Worm (Caenorhabditis elegans) whole organism, L3 larva: ENCODE results near the gene btb-7.

Experiments
- ama-1 ChIP-seq: fragments of 150-350 bp; optimal IDR thresholded peaks from 2 replicates; lab custom pipeline; 2018
- ceh-28 ChIP-seq: fragments of 150-350 bp; optimal IDR thresholded peaks from 2 replicates; lab custom pipeline; 2014; ENCODE audit warnings: missing biosample characterization, missing genetic modification reagents, missing genetic modification characterization
- elt-1 ChIP-seq: fragments of 150-350 bp; optimal IDR thresholded peaks from 2 replicates; lab custom pipeline; 2014; ENCODE audit warnings: missing biosample characterization, missing genetic modification characterization
- fos-1 ChIP-seq: fragments of 150-350 bp; optimal IDR thresholded peaks from 2 replicates; lab custom pipeline; 2014; ENCODE audit warnings: missing biosample characterization, missing genetic modification characterization
- mdl-1 ChIP-seq: fragments of 150-350 bp; optimal IDR thresholded peaks from 2 replicates; lab custom pipeline; 2014; ENCODE audit warnings: missing biosample characterization, missing genetic modification characterization
- mml-1 ChIP-seq: fragments of 150-350 bp; sonication (generic microtip); optimal IDR thresholded peaks from 3 replicates; lab custom pipeline; 2014; ENCODE audit warnings: missing biosample characterization, missing genetic modification characterization
- nhr-76 ChIP-seq: fragments of 150-350 bp; sonication (generic microtip); optimal IDR thresholded peaks from 5 replicates; lab custom pipeline; 2014; ENCODE audit warnings: missing biosample characterization, missing genetic modification characterization
- pha-4 ChIP-seq: fragments of 150-350 bp; optimal IDR thresholded peaks from 2 replicates; lab custom pipeline; 2014; ENCODE audit warnings: missing biosample characterization, missing genetic modification reagents, missing genetic modification characterization
- tbx-2 ChIP-seq: sonication (generic microtip); optimal IDR thresholded peaks from 2 replicates; lab custom pipeline; 2016; ENCODE audit warnings: mild to moderate bottlenecking, missing genetic modification characterization, missing compliant biosample characterization
- unc-62 ChIP-seq: fragments of 150-350 bp; sonication (generic microtip); optimal IDR thresholded peaks from 4 replicates; lab custom pipeline; 2014; ENCODE audit warnings: missing biosample characterization, missing genetic modification reagents, missing genetic modification characterization
- ztf-11 ChIP-seq: fragments of 150-350 bp; optimal IDR thresholded peaks from 2 replicates; lab custom pipeline; 2014; ENCODE audit warnings: missing biosample characterization, missing genetic modification characterization

DNA sequence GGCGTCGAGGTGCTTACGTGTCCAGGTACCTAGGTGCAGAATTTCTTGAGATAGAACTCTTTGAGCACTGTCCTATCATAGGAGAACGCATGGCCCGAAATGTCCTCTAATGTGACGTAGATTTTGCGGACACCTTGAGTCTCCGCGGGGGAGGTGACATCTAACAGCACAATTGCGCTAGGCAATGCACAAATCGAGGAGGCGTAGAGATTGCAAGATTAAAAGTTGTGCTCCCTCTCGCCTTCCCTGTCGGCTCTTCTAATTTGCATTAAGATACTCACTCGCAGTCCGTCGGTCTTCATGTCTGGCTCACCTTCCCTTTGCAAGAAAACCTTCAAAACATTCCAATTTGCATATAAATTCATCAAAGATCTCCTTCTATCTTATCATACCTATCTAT is 46.6 kb downstream of the btb-7 start, which contains the start of gene F36H5.18:
- no peak for TF ChIP-seq mml-1 (tag; lab: Kevin White, UChicago)
- no peak for TF ChIP-seq nhr-76 (tag; lab: Kevin White, UChicago)
- TF ChIP-seq ztf-11 (tag; lab: Kevin White, UChicago) = no peak
- TF ChIP-seq ama-1 (lab: Kevin White, UChicago) = no peak
- TF ChIP-seq mdl-1 (tag; lab: Kevin White, UChicago) = no peak
- no peak for TF ChIP-seq elt-1
- TF ChIP-seq pha-4 (tag; lab: Kevin White, UChicago) = no peak
- no peak for TF ChIP-seq unc-62
- TF ChIP-seq ceh-28 (tag; lab: Kevin White, UChicago) = no peak
- no peak for TF ChIP-seq tbx-2 (tag; lab: Kevin White, UChicago)
- no peak for TF ChIP-seq fos-1 (tag; lab: Kevin White, UChicago)
